Fruit fly (Drosophila melanogaster): ENCODE measurements around the gene eIF5.

The eIF5 gene

DNA sequence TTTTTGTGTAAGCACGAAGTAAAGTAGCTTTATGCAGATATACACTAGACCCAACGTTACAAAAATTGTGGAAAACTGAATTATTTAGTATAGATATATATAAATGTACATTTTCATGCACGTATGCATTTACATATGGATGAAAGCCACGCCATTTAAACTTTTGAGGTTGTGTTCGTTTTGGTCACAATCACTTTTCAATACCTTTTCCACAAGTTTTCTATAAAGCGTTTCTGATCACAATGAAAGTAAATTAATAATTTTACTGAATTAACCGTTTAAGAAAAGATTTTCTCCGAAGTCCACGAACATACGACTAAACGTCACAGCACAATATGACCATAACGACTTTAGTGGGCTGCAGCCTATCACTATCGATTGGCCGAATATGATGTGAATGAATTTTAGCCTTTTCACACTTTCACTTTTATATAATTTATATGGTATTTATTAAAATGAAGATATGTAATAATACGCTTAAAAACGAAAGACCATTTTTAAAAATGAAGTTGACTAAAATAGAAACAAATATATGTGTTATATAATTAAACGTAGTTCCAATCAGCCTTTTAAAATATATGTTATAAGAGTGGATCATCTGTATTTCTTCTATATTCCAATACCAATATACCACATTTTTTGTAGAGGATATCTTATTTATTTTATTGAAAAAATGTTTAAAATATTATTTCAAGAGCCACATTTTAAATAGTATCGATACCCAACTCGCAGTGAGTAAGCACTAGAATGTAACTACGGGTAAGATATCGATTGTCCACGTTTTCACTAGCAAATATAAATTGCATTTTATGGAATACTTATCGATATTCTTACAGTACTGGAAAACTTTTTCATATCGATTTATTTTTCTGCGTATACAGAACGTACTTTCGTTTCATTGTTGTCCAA lies at the start of gene eIF5, which contains the start of the genes CG46312 and exd (continued):
- no peak for TF ChIP-seq tll (GFP tag; optimal IDR thresholded peaks at IDR 0.05)
- peak; percentile 88 for TF ChIP-seq CG6791 (GFP tag; IDR thresholded peaks at IDR 0.05; ENCODE audit: partially characterized antibody)
- TF ChIP-seq sna (GFP tag; IDR thresholded peaks at IDR 0.05; ENCODE audit: partially characterized antibody) = 0 out of 2 replicates have a peak, but pooled peaks have one; percentile 23
- no peak for TF ChIP-seq Tbp (GFP tag; optimal IDR thresholded peaks at IDR 0.05)
- no peak for TF ChIP-seq CG4854 (GFP tag; optimal IDR thresholded peaks at IDR 0.05)
- TF ChIP-seq CG33213 (GFP tag; optimal IDR thresholded peaks at IDR 0.05) = no peak
- TF ChIP-seq croc (GFP tag; conservative IDR thresholded peaks at IDR 0.05) = no peak
- no peak for TF ChIP-seq pita (GFP tag; optimal IDR thresholded peaks at IDR 0.05)
- TF ChIP-seq CG17829 (tag; optimal IDR thresholded peaks at IDR 0.05) = no peak
- no peak for TF ChIP-seq bsh (GFP tag; optimal IDR thresholded peaks at IDR 0.05)
- TF ChIP-seq CG13775 (GFP tag; optimal IDR thresholded peaks at IDR 0.05) = no peak
- peak; percentile 62 for TF ChIP-seq Sry-δ (GFP tag; optimal IDR thresholded peaks at IDR 0.05)
- peak in 1 of 2 experiments; percentile 21 for TF ChIP-seq Dfd (GFP tag; optimal IDR thresholded peaks at IDR 0.05)
- no peak for TF ChIP-seq Adf1 (GFP tag; IDR thresholded peaks at IDR 0.05)
- TF ChIP-seq Max (GFP tag; optimal IDR thresholded peaks at IDR 0.05) = no peak
- TF ChIP-seq CG4730 (GFP tag; IDR thresholded peaks at IDR 0.05) = no peak
- TF ChIP-seq CG6765 (GFP tag; optimal IDR thresholded peaks at IDR 0.05) = no peak
- peak; percentile 55 for TF ChIP-seq nmo (GFP tag; optimal IDR thresholded peaks at IDR 0.05)
- no peak for TF ChIP-seq HmgZ (tag; optimal IDR thresholded peaks at IDR 0.05)
- TF ChIP-seq CG17802 (tag; optimal IDR thresholded peaks at IDR 0.05) = peak; percentile 22
- TF ChIP-seq CG4328 (GFP tag; optimal IDR thresholded peaks at IDR 0.05) = no peak
- TF ChIP-seq seq (GFP tag; IDR thresholded peaks at IDR 0.05) = no peak
- TF ChIP-seq HLHmδ (GFP tag; optimal IDR thresholded peaks at IDR 0.05) = no peak
- TF ChIP-seq sisA (GFP tag; IDR thresholded peaks at IDR 0.05) = no peak
- no peak for TF ChIP-seq Vsx1 (GFP tag; optimal IDR thresholded peaks at IDR 0.05)
- TF ChIP-seq CG1024 (GFP tag; IDR thresholded peaks at IDR 0.05) = peak; percentile 28; the same call in 1 of the 2 replicates
- TF ChIP-seq jigr1 (GFP tag; IDR thresholded peaks at IDR 0.05) = no peak
- TF ChIP-seq CG4360 (GFP tag; IDR thresholded peaks at IDR 0.05) = no peak
- TF ChIP-seq CG31388 (GFP tag; optimal IDR thresholded peaks at IDR 0.05) = no peak
- no peak for TF ChIP-seq CG9817 (tag; optimal IDR thresholded peaks at IDR 0.05)
- TF ChIP-seq PHDP (tag; optimal IDR thresholded peaks at IDR 0.05) = no peak
- no peak for TF ChIP-seq exex (tag; optimal IDR thresholded peaks at IDR 0.05)
- no peak for TF ChIP-seq Atf3 (GFP tag; optimal IDR thresholded peaks at IDR 0.05)
- no peak for TF ChIP-seq CG7786 (GFP tag; optimal IDR thresholded peaks at IDR 0.05)
- no peak for TF ChIP-seq Xrp1 (GFP tag; IDR thresholded peaks at IDR 0.05)
- no peak for TF ChIP-seq CG10366 (GFP tag; IDR thresholded peaks at IDR 0.05)
- no peak for TF ChIP-seq CG32767 (GFP tag; IDR thresholded peaks at IDR 0.05)
- TF ChIP-seq CG3995 (GFP tag; optimal IDR thresholded peaks at IDR 0.05) = peak; percentile 12
- TF ChIP-seq Med (GFP tag) = peak; percentile 13
- no peak for TF ChIP-seq CG1792 (GFP tag; optimal IDR thresholded peaks at IDR 0.05)

- TF ChIP-seq Dip2 (GFP tag; IDR thresholded peaks at IDR 0.05) = no peak
- no peak for TF ChIP-seq CG17829 (tag; optimal IDR thresholded peaks at IDR 0.05)
- no peak for TF ChIP-seq slp2 (GFP tag; optimal IDR thresholded peaks at IDR 0.05)
- TF ChIP-seq CG16863 (GFP tag; optimal IDR thresholded peaks at IDR 0.05) = no peak
- no peak for TF ChIP-seq CG2678 (tag; optimal IDR thresholded peaks at IDR 0.05)
- no peak for TF ChIP-seq CG4282 (GFP tag; optimal IDR thresholded peaks at IDR 0.05)
- no peak for TF ChIP-seq hb (GFP tag; IDR thresholded peaks at IDR 0.05; ENCODE audit: partially characterized antibody)
- no peak for TF ChIP-seq CG3995 (GFP tag; optimal IDR thresholded peaks at IDR 0.05)
- no peak for TF ChIP-seq esg (GFP tag; conservative IDR thresholded peaks at IDR 0.05)
- TF ChIP-seq Bteb2 (GFP tag; optimal IDR thresholded peaks at IDR 0.05) = no peak
- no peak for TF ChIP-seq CG16813 (GFP tag; IDR thresholded peaks at IDR 0.05; ENCODE audit: partially characterized antibody)
- no peak for TF ChIP-seq CG2712 (tag; optimal IDR thresholded peaks at IDR 0.05)
- no peak for TF ChIP-seq Mrtf (GFP tag; IDR thresholded peaks at IDR 0.05)
Observed at dm6 chrX:16008814-16009213, 17.0 kb upstream of the eIF5 start, which contains the start of gene Muc14A. Gene Muc14A (plus strand): TSS chrX:16009114.

Measured in whole organism, embryonic.